Worm (Caenorhabditis elegans) whole organism, L1 larva: Measurements from ENCODE around the gene Y57G7A.6.

Experiments used
- C04F5.9 ChIP-seq: sonication (generic microtip); optimal IDR thresholded peaks from 2 replicates; lab custom pipeline; 2016; ENCODE audit warnings: missing genetic modification characterization, missing compliant biosample characterization
- F16B12.6 ChIP-seq: fragments of 150-350 bp; optimal IDR thresholded peaks from 2 replicates; lab custom pipeline; 2014; ENCODE audit warnings: missing biosample characterization, missing genetic modification characterization
- aly-2 ChIP-seq: fragments of 150-350 bp; optimal IDR thresholded peaks from 2 replicates; lab custom pipeline; 2014; ENCODE audit warnings: missing biosample characterization, missing genetic modification characterization
- ceh-82 ChIP-seq, 3 experiments: fragments of 150-350 bp in 1 of 3; sonication (generic microtip) in 2 of 3; optimal IDR thresholded peaks; 2 replicates each; lab custom pipeline; 2014 to 2017; ENCODE audit warnings: missing biosample characterization in 3 of 3, missing genetic modification characterization in 3 of 3
- fos-1 ChIP-seq: fragments of 150-350 bp; optimal IDR thresholded peaks from 2 replicates; lab custom pipeline; 2014; ENCODE audit warnings: missing biosample characterization, missing genetic modification characterization
- jun-1 ChIP-seq: fragments of 150-350 bp; optimal IDR thresholded peaks from 2 replicates; lab custom pipeline; 2014; ENCODE audit warnings: missing biosample characterization, missing genetic modification reagents, missing genetic modification characterization
- lin-13 ChIP-seq: fragments of 150-350 bp; optimal IDR thresholded peaks from 2 replicates; lab custom pipeline; 2014; ENCODE audit warnings: missing biosample characterization, missing genetic modification reagents, missing genetic modification characterization
- lir-3 ChIP-seq: sonication (generic microtip); optimal IDR thresholded peaks from 2 replicates; lab custom pipeline; 2016; ENCODE audit warnings: mild to moderate bottlenecking, missing genetic modification characterization, moderate library complexity, missing compliant biosample characterization; ENCODE audit not compliant: poor library complexity
- nhr-237 ChIP-seq: fragments of 150-350 bp; optimal IDR thresholded peaks from 2 replicates; lab custom pipeline; 2014; ENCODE audit warnings: missing biosample characterization, missing genetic modification characterization
- skn-1 ChIP-seq: fragments of 150-350 bp; optimal IDR thresholded peaks from 2 replicates; lab custom pipeline; 2014; ENCODE audit warnings: missing biosample characterization, missing genetic modification characterization
- swsn-7 ChIP-seq: sonication (generic microtip); optimal IDR thresholded peaks from 2 replicates; lab custom pipeline; 2016; ENCODE audit warnings: missing genetic modification characterization, missing compliant biosample characterization

ce11 chrII:1285514-1285913, at the start of gene Y57G7A.6, which contains the start of gene Y57G7A.3:
- TF ChIP-seq lin-13 (GFP tag; lab: Kevin White, UChicago) (no peak), C04F5.9 (no peak), F16B12.6 (no peak), swsn-7 (tag; lab: Kevin White, UChicago) (no peak), aly-2 (tag; lab: Kevin White, UChicago) (no peak), nhr-237 (tag; lab: Kevin White, UChicago) (no peak), skn-1 (tag; lab: Kevin White, UChicago) (no peak), fos-1 (tag; lab: Kevin White, UChicago) (no peak), ceh-82 (tag; optimal IDR thresholded peaks at IDR 0.05; lab: Kevin White, UChicago) (no peak), lir-3 (tag; lab: Kevin White, UChicago) (no peak), jun-1 (tag; lab: Kevin White, UChicago) (no peak)
